Worm (Caenorhabditis elegans): ENCODE results near the gene lin-52.

Gene lin-52

ce11 chrIII:9793592-9794417 is 30.7 kb downstream of the lin-52 start, which contains the start of the genes R10E11.9 and mcm-6:
R10E11.9 (minus strand) TSS chrIII:9793642.
mcm-6 (plus strand) TSS chrIII:9794367.
- TF ChIP-seq nhr-25 (tag; optimal IDR thresholded peaks at IDR 0.05): peak; percentile 72
- TF ChIP-seq nhr-76 (tag; optimal IDR thresholded peaks at IDR 0.05): no peak
- peak; percentile 18 for TF ChIP-seq nfya-1 (tag; optimal IDR thresholded peaks at IDR 0.05; ENCODE audit: insufficient read depth)

DNA sequence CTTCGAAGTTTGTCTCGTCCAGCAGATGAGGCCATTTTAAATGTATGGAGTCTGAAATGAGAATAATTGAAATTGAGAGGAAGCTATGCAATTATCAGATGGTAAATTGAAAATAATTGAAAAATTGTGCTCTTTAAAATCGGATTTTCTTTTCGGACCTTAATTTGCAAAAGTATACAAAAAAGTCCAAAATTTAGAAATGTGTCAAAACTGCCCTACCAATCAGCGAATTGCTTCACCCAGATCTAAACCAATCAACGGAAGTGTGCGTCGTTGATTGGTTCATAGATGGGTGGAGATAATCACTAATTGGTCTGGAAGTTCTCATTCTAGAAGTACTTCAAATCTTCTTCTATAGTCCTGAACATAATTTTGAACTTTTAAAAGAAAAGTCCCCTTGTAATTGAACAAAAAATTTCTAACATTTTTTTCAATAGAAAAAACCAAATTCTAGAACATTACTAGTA is 34.9 kb downstream of the lin-52 start, which contains the start of gene R10E11.5:
Gene R10E11.5 (minus strand): TSS at position 51 of the 467 bp plus-strand sequence.
- TF ChIP-seq nhr-43 (tag; optimal IDR thresholded peaks at IDR 0.05; ENCODE audit: poor library complexity, severe bottlenecking): no peak
- TF ChIP-seq ceh-28 (tag; optimal IDR thresholded peaks at IDR 0.05): no peak
- TF ChIP-seq nfya-1 (tag; optimal IDR thresholded peaks at IDR 0.05; ENCODE audit: insufficient read depth): peak; percentile 70
- no peak for TF ChIP-seq lsy-12 (tag; optimal IDR thresholded peaks at IDR 0.05)
- TF ChIP-seq aly-2 (tag; optimal IDR thresholded peaks at IDR 0.05): no peak

ce11 chrIII:9789083-9789482 is 35.5 kb downstream of the lin-52 start:
- no peak for TF ChIP-seq nhr-43 (tag; optimal IDR thresholded peaks at IDR 0.05; ENCODE audit: poor library complexity, severe bottlenecking)
- TF ChIP-seq nfya-1 (tag; optimal IDR thresholded peaks at IDR 0.05; ENCODE audit: insufficient read depth): peak; percentile 83

- TF ChIP-seq pqm-1 (tag; optimal IDR thresholded peaks at IDR 0.05) (peak; percentile 90), lin-15B (tag; optimal IDR thresholded peaks at IDR 0.05) (no peak), pha-4 (tag; optimal IDR thresholded peaks at IDR 0.05) (peak; percentile 37), lsy-12 (tag; optimal IDR thresholded peaks at IDR 0.05) (no peak), nhr-25 (tag; optimal IDR thresholded peaks at IDR 0.05) (no peak), egl-5 (tag; optimal IDR thresholded peaks at IDR 0.05) (no peak), egl-27 (tag; optimal IDR thresholded peaks at IDR 0.05) (no peak), elt-2 (tag; optimal IDR thresholded peaks at IDR 0.05) (peak; percentile 84)
Measured at ce11 chrIII:9786776-9787175, 37.8 kb downstream of the lin-52 start.

- TF ChIP-seq ceh-16 (tag; optimal IDR thresholded peaks at IDR 0.05): no peak
- TF ChIP-seq nhr-43 (tag; optimal IDR thresholded peaks at IDR 0.05; ENCODE audit: poor library complexity, severe bottlenecking): peak; percentile 33
- TF ChIP-seq lsy-12 (tag; optimal IDR thresholded peaks at IDR 0.05): peak; percentile 63
- TF ChIP-seq nhr-25 (tag; optimal IDR thresholded peaks at IDR 0.05): no peak
- peak; percentile 22 for TF ChIP-seq ceh-28 (tag; optimal IDR thresholded peaks at IDR 0.05)
- peak; percentile 23 for TF ChIP-seq jun-1 (tag; optimal IDR thresholded peaks at IDR 0.05)
- TF ChIP-seq aly-2 (tag; optimal IDR thresholded peaks at IDR 0.05): peak; percentile 65
- TF ChIP-seq nhr-77 (tag; optimal IDR thresholded peaks at IDR 0.05): peak; percentile 27
- no peak for TF ChIP-seq lin-15B (tag; optimal IDR thresholded peaks at IDR 0.05)
- peak; percentile 21 for TF ChIP-seq nhr-23 (tag; optimal IDR thresholded peaks at IDR 0.05)
- no peak for TF ChIP-seq fkh-2 (tag; optimal IDR thresholded peaks at IDR 0.05)
- no peak for TF ChIP-seq mdl-1 (tag; optimal IDR thresholded peaks at IDR 0.05)
- no peak for TF ChIP-seq ztf-11 (tag; optimal IDR thresholded peaks at IDR 0.05)
- TF ChIP-seq elt-2 (tag; optimal IDR thresholded peaks at IDR 0.05): peak; percentile 24
- TF ChIP-seq ceh-82 (tag; optimal IDR thresholded peaks at IDR 0.05): peak; percentile 8
- peak; percentile 28 for TF ChIP-seq tbx-2 (tag; optimal IDR thresholded peaks at IDR 0.05)
Measured at ce11 chrIII:9783133-9783590, 41.4 kb downstream of the lin-52 start.

DNA sequence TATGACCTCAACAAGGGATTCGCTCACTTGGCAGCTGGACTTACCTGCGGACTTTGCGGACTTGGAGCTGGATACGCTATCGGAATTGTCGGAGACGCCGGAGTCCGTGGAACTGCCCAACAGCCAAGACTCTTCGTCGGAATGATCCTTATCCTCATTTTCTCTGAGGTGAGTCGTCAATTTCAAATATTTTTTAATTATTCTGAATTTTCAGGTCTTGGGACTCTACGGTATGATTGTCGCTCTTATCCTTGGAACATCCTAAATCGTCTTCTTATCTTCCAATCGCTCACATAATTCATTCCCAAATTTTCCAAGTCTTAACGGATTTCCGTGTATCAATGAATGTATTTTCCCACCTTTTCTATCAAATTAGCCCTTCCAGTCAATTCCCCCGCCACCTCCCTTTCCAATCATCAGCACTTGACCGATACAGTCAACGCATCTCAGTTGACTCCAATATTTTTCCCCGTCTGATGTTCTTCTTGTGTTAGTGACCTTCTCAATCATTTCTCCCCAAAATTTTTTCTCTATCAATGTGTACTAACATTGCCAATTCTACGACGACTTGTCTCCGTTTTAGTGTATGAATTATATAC is 42.0 kb downstream of the lin-52 start, which contains the start of gene R10E11.6:
Gene R10E11.6 (plus strand): TSS at position 524 of the 599 bp plus-strand sequence.
- no peak for TF ChIP-seq fkh-10 (GFP tag; optimal IDR thresholded peaks at IDR 0.05)
- no peak for TF ChIP-seq eor-1 (tag; optimal IDR thresholded peaks at IDR 0.05)
- no peak for TF ChIP-seq lsy-12 (tag; optimal IDR thresholded peaks at IDR 0.05)
- TF ChIP-seq lin-15B (tag; optimal IDR thresholded peaks at IDR 0.05): no peak
- no peak for TF ChIP-seq nhr-67 (tag; optimal IDR thresholded peaks at IDR 0.05)
- TF ChIP-seq elt-3 (tag; optimal IDR thresholded peaks at IDR 0.05): no peak
- TF ChIP-seq mdl-1 (tag; optimal IDR thresholded peaks at IDR 0.05): no peak
- TF ChIP-seq nhr-237 (tag; optimal IDR thresholded peaks at IDR 0.05): no peak
- TF ChIP-seq ceh-28 (tag; optimal IDR thresholded peaks at IDR 0.05): no peak
- TF ChIP-seq hmg-11 (tag; optimal IDR thresholded peaks at IDR 0.05): no peak
- no peak for TF ChIP-seq daf-12 (tag; optimal IDR thresholded peaks at IDR 0.05)
- no peak for TF ChIP-seq nhr-43 (tag; optimal IDR thresholded peaks at IDR 0.05; ENCODE audit: poor library complexity, severe bottlenecking)
- TF ChIP-seq tbx-2 (tag; optimal IDR thresholded peaks at IDR 0.05): no peak
- no peak for TF ChIP-seq jun-1 (tag; optimal IDR thresholded peaks at IDR 0.05)

All from whole organism, L3 larva.